Worm (Caenorhabditis elegans) whole organism, midembryonic: ENCODE measurements around the gene srg-68.
A peak's percentile ranks its signal among the peaks of the same experiment; 100 is the strongest.

Experiments
- T22C8.4 ChIP-seq: fragments of 200-800 bp; sonication (Bioruptor generic); IDR thresholded peaks from 2 replicates; pipeline ENCODE4 v1.3.6; 2022; ENCODE audit warnings: missing genetic modification characterization, missing compliant biosample characterization
- cog-1 ChIP-seq: sonication (generic microtip); optimal IDR thresholded peaks from 2 replicates; lab custom pipeline; 2016; ENCODE audit warnings: missing genetic modification characterization, missing compliant biosample characterization
- flt-1 ChIP-seq: fragments of 200-800 bp; sonication (Bioruptor generic); IDR thresholded peaks from 2 replicates; pipeline ENCODE4 v1.3.6; 2022; ENCODE audit warnings: missing genetic modification characterization, missing compliant biosample characterization
- klf-2 ChIP-seq: fragments of 200-800 bp; sonication (Bioruptor generic); conservative IDR thresholded peaks from 2 replicates; pipeline ENCODE4 v1.3.6; 2022; ENCODE audit warnings: missing genetic modification reagents, missing genetic modification characterization, missing compliant biosample characterization
- med-1 ChIP-seq: sonication (generic microtip); optimal IDR thresholded peaks from 2 replicates; lab custom pipeline; 2017; ENCODE audit warnings: missing genetic modification characterization, mild to moderate bottlenecking, missing compliant biosample characterization, antibody characterized with exemption, missing genetic modification reagents; ENCODE audit not compliant: insufficient read depth
- ref-1 ChIP-seq: fragments of 200-800 bp; sonication (Bioruptor generic); conservative IDR thresholded peaks from 2 replicates; pipeline ENCODE4 v1.3.6; 2022; ENCODE audit warnings: missing genetic modification reagents, missing genetic modification characterization, missing compliant biosample characterization
- tab-1 ChIP-seq: fragments of 200-800 bp; sonication (Bioruptor generic); IDR thresholded peaks from 2 replicates; pipeline ENCODE4 v1.3.6; 2022; ENCODE audit warnings: missing genetic modification characterization, missing compliant biosample characterization
- ztf-23 ChIP-seq: fragments of 200-800 bp; sonication (Bioruptor generic); IDR thresholded peaks from 2 replicates; pipeline ENCODE4 v1.3.6; 2022; ENCODE audit warnings: missing genetic modification reagents, missing genetic modification characterization, missing compliant biosample characterization
- ztf-29 ChIP-seq: fragments of 200-800 bp; sonication (Bioruptor generic); IDR thresholded peaks from 2 replicates; pipeline ENCODE4 v1.3.6; 2022; ENCODE audit warnings: missing genetic modification reagents, missing genetic modification characterization, missing compliant biosample characterization

srg-68 gene

ce11 chrV:5465335-5465734 is at the start of gene srg-68:
TSS of gene srg-68 (minus strand) at chrV:5465435.
- TF ChIP-seq med-1 (GFP tag; lab: Kevin White, UChicago) (no peak), ztf-23 (GFP tag; lab: Robert Waterston, UW) (no peak), ref-1 (GFP tag; lab: Robert Waterston, UW) (no peak), cog-1 (tag; lab: Kevin White, UChicago) (no peak), T22C8.4 (no peak)

ce11 chrV:5513630-5514378 is 48.6 kb upstream of the srg-68 start, which contains the start of the genes hpo-15 and mms-19:
TSS of gene hpo-15 (minus strand) at chrV:5513830.
TSS of gene mms-19 (plus strand) at chrV:5514348.
- no peak for TF ChIP-seq tab-1 (GFP tag; lab: Robert Waterston, UW)
- no peak for TF ChIP-seq ztf-23 (GFP tag; lab: Robert Waterston, UW)
- TF ChIP-seq med-1 (GFP tag; lab: Kevin White, UChicago): no peak
- no peak for TF ChIP-seq cog-1 (tag; lab: Kevin White, UChicago)
- no peak for TF ChIP-seq ref-1 (GFP tag; lab: Robert Waterston, UW)
- TF ChIP-seq flt-1: no peak
- TF ChIP-seq klf-2 (GFP tag; lab: Robert Waterston, UW): no peak
- no peak for TF ChIP-seq ztf-29 (GFP tag; lab: Robert Waterston, UW)
- no peak for TF ChIP-seq T22C8.4

ce11 chrV:5512559-5512958 is 47.3 kb upstream of the srg-68 start:
- no peak for TF ChIP-seq med-1 (GFP tag; lab: Kevin White, UChicago)
- no peak for TF ChIP-seq klf-2 (GFP tag; lab: Robert Waterston, UW)
- no peak for TF ChIP-seq flt-1
- TF ChIP-seq ref-1 (GFP tag; lab: Robert Waterston, UW): no peak
- no peak for TF ChIP-seq ztf-23 (GFP tag; lab: Robert Waterston, UW)
- TF ChIP-seq ztf-29 (GFP tag; lab: Robert Waterston, UW): no peak
- TF ChIP-seq T22C8.4: no peak
- no peak for TF ChIP-seq tab-1 (GFP tag; lab: Robert Waterston, UW)
- TF ChIP-seq cog-1 (tag; lab: Kevin White, UChicago): no peak

- TF ChIP-seq flt-1: no peak
- no peak for TF ChIP-seq ztf-23 (GFP tag; lab: Robert Waterston, UW)
- no peak for TF ChIP-seq klf-2 (GFP tag; lab: Robert Waterston, UW)
- no peak for TF ChIP-seq med-1 (GFP tag; lab: Kevin White, UChicago)
- TF ChIP-seq T22C8.4: no peak
- TF ChIP-seq tab-1 (GFP tag; lab: Robert Waterston, UW): no peak
- TF ChIP-seq ref-1 (GFP tag; lab: Robert Waterston, UW): no peak
Observed at ce11 chrV:5511720-5512119, 46.5 kb upstream of the srg-68 start.

ce11 chrV:5509966-5510365 is 44.7 kb upstream of the srg-68 start:
- TF ChIP-seq med-1 (GFP tag; lab: Kevin White, UChicago) (no peak), ref-1 (GFP tag; lab: Robert Waterston, UW) (no peak), tab-1 (GFP tag; lab: Robert Waterston, UW) (no peak), cog-1 (tag; lab: Kevin White, UChicago) (no peak), ztf-29 (GFP tag; lab: Robert Waterston, UW) (no peak), ztf-23 (GFP tag; lab: Robert Waterston, UW) (no peak), flt-1 (no peak), T22C8.4 (no peak), klf-2 (GFP tag; lab: Robert Waterston, UW) (no peak)

ce11 chrV:5509134-5509533 is 43.9 kb upstream of the srg-68 start:
- no peak for TF ChIP-seq med-1 (GFP tag; lab: Kevin White, UChicago)
- no peak for TF ChIP-seq ztf-29 (GFP tag; lab: Robert Waterston, UW)
- no peak for TF ChIP-seq flt-1
- no peak for TF ChIP-seq ztf-23 (GFP tag; lab: Robert Waterston, UW)
- no peak for TF ChIP-seq klf-2 (GFP tag; lab: Robert Waterston, UW)
- TF ChIP-seq ref-1 (GFP tag; lab: Robert Waterston, UW): no peak
- TF ChIP-seq tab-1 (GFP tag; lab: Robert Waterston, UW): no peak
- TF ChIP-seq T22C8.4: no peak
- no peak for TF ChIP-seq cog-1 (tag; lab: Kevin White, UChicago)

- TF ChIP-seq flt-1 (peak; percentile 75; the same call in 1 of the 2 replicates), T22C8.4 (0 out of 2 replicates have a peak, but pooled peaks have one; percentile 39), ztf-29 (GFP tag; lab: Robert Waterston, UW) (no peak), med-1 (GFP tag; lab: Kevin White, UChicago) (peak; percentile 35), ztf-23 (GFP tag; lab: Robert Waterston, UW) (peak; percentile 71; the same call in 1 of the 2 replicates), klf-2 (GFP tag; lab: Robert Waterston, UW) (no peak), cog-1 (tag; lab: Kevin White, UChicago) (peak; percentile 56), ref-1 (GFP tag; lab: Robert Waterston, UW) (no peak), tab-1 (GFP tag; lab: Robert Waterston, UW) (peak; percentile 70)
Observed at ce11 chrV:5504807-5505442, 39.7 kb upstream of the srg-68 start, which contains the start of the genes dnj-19 and nhr-47. TSS of gene dnj-19 (minus strand) at chrV:5504857. TSS of gene nhr-47 (plus strand) at chrV:5505253.

ce11 chrV:5504295-5504694 is 39.1 kb upstream of the srg-68 start:
- TF ChIP-seq med-1 (GFP tag; lab: Kevin White, UChicago) (no peak), ref-1 (GFP tag; lab: Robert Waterston, UW) (no peak), flt-1 (no peak), tab-1 (GFP tag; lab: Robert Waterston, UW) (no peak), klf-2 (GFP tag; lab: Robert Waterston, UW) (no peak), T22C8.4 (no peak), ztf-23 (GFP tag; lab: Robert Waterston, UW) (no peak), cog-1 (tag; lab: Kevin White, UChicago) (no peak), ztf-29 (GFP tag; lab: Robert Waterston, UW) (no peak)
